Worm (Caenorhabditis elegans) whole organism, L4 larva: Measurements from ENCODE around the gene sel-1.
A peak's percentile ranks its signal among the peaks of the same experiment; 100 is the strongest.

Experiments used
- ZK546.5 ChIP-seq, 2 experiments: sonication (generic microtip); optimal IDR thresholded peaks; 2 replicates each; lab custom pipeline; 2017; ENCODE audit warnings: missing biosample characterization in 2 of 2, missing genetic modification characterization in 2 of 2
- aly-2 ChIP-seq: sonication (generic microtip); optimal IDR thresholded peaks from 2 replicates; lab custom pipeline; 2018; ENCODE audit warnings: missing biosample characterization, missing genetic modification characterization
- ama-1 ChIP-seq: fragments of 150-350 bp; optimal IDR thresholded peaks from 2 replicates; lab custom pipeline; 2014; ENCODE audit warnings: inconsistent platforms, mixed read lengths
- ceh-82 ChIP-seq: sonication (generic microtip); optimal IDR thresholded peaks from 2 replicates; lab custom pipeline; 2017; ENCODE audit warnings: missing biosample characterization, missing genetic modification characterization
- mep-1 ChIP-seq: fragments of 150-350 bp; sonication (generic microtip); optimal IDR thresholded peaks from 3 replicates; lab custom pipeline; 2014; ENCODE audit warnings: missing biosample characterization, missing genetic modification characterization
- nhr-237 ChIP-seq: sonication (generic microtip); optimal IDR thresholded peaks from 2 replicates; lab custom pipeline; 2017; ENCODE audit warnings: missing biosample characterization, missing genetic modification characterization
- nhr-28 ChIP-seq: fragments of 150-350 bp; optimal IDR thresholded peaks from 2 replicates; lab custom pipeline; 2014; ENCODE audit warnings: missing biosample characterization, missing genetic modification characterization
- nhr-76 ChIP-seq: fragments of 150-350 bp; optimal IDR thresholded peaks from 2 replicates; lab custom pipeline; 2014; ENCODE audit warnings: missing biosample characterization, missing genetic modification characterization
- nhr-77 ChIP-seq: fragments of 150-350 bp; optimal IDR thresholded peaks from 2 replicates; lab custom pipeline; 2014; ENCODE audit warnings: missing biosample characterization, missing genetic modification characterization
- php-3 ChIP-seq: fragments of 200-800 bp; sonication (Bioruptor generic); IDR thresholded peaks from 2 replicates; pipeline ENCODE4 v1.3.6; 2022; ENCODE audit warnings: missing genetic modification reagents, missing genetic modification characterization, missing compliant biosample characterization
- unc-130 ChIP-seq: sonication (generic microtip); optimal IDR thresholded peaks from 2 replicates; lab custom pipeline; 2016; ENCODE audit warnings: missing genetic modification reagents, missing genetic modification characterization, missing compliant biosample characterization

DNA sequence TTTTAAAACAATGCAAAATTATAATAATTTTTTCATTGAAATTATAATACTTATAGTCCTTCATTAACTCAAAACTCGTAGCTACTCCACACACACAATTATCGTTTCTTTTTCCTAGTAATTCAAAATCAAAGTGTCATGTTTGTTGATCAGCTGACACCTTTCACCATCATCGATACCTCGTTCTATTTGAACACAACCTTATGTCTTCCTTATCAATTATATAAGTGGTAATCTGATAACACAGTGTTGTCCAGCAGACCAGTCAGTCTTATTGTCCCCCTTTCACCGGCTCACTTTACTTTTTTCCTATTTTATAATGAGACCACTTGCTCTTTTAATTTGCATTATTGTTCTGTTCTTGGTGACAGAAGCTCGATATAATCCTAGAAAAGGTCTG, 47.8 kb upstream of the sel-1 start, which contains the start of the genes T28H10.2 and lgmn-1:
- TF ChIP-seq aly-2 (tag; lab: Kevin White, UChicago) = no peak
- peak; percentile 21 for TF ChIP-seq mep-1 (tag; lab: Kevin White, UChicago)
- TF ChIP-seq nhr-77 (tag; lab: Kevin White, UChicago) = peak; percentile 69
- TF ChIP-seq ceh-82 = no peak
- TF ChIP-seq nhr-76 = no peak
- peak; percentile 91 for TF ChIP-seq nhr-28 (tag; lab: Kevin White, UChicago)
- TF ChIP-seq unc-130 (GFP tag; lab: Kevin White, UChicago) = no peak
- 0 out of 2 replicates have a peak, but pooled peaks have one; percentile 28 for TF ChIP-seq php-3 (GFP tag; lab: Robert Waterston, UW)
- TF ChIP-seq nhr-237 = no peak
- no peak for TF ChIP-seq ZK546.5 (tag; optimal IDR thresholded peaks at IDR 0.05; lab: Kevin White, UChicago)
- no peak for TF ChIP-seq ama-1 (lab: Kevin White, UChicago)
